Fruit fly (Drosophila melanogaster): ENCODE results near the gene CG12502.
A peak's percentile ranks its signal among the peaks of the same experiment; 100 is the strongest.

The CG12502 gene

dm6 chr3L:841260-841659 is 23.9 kb upstream of the CG12502 start, which contains the start of the genes JMJD5 and Gr61a (continued):
- TF ChIP-seq fu2 (GFP tag; optimal IDR thresholded peaks at IDR 0.05): no peak
- no peak for TF ChIP-seq Sry-β (GFP tag; optimal IDR thresholded peaks at IDR 0.05)

dm6 chr3L:843626-844025 is 21.6 kb upstream of the CG12502 start, which contains the start of gene Cep290:
Gene Cep290 (plus strand): TSS chr3L:843926.
- TF ChIP-seq sens (GFP tag): peak; percentile 25
- no peak for TF ChIP-seq CG1647 (GFP tag; optimal IDR thresholded peaks at IDR 0.05)

dm6 chr3L:851061-851460 is 14.1 kb upstream of the CG12502 start, which contains the start of gene Dci:
Gene Dci (plus strand): TSS chr3L:851346.
- TF ChIP-seq CG13424 (tag; optimal IDR thresholded peaks at IDR 0.05): peak; percentile 68
- TF ChIP-seq Optix (GFP tag; IDR thresholded peaks at IDR 0.05): peak; percentile 82
- no peak for TF ChIP-seq Fer3 (tag; optimal IDR thresholded peaks at IDR 0.05)
- TF ChIP-seq B-H1 (GFP tag; IDR thresholded peaks at IDR 0.05): peak; percentile 49; the same call in 2 of the 3 replicates
- TF ChIP-seq D (optimal IDR thresholded peaks at IDR 0.05): no peak
- TF ChIP-seq D (GFP tag; optimal IDR thresholded peaks at IDR 0.05): peak; percentile 60
- TF ChIP-seq knrl (GFP tag; IDR thresholded peaks at IDR 0.05; ENCODE audit: partially characterized antibody): peak; percentile 91
- TF ChIP-seq CG10431 (GFP tag; optimal IDR thresholded peaks at IDR 0.05): no peak
- TF ChIP-seq tll (GFP tag; optimal IDR thresholded peaks at IDR 0.05): no peak
- no peak for TF ChIP-seq NK7.1 (GFP tag; optimal IDR thresholded peaks at IDR 0.05)
- no peak for TF ChIP-seq CG15011 (GFP tag; optimal IDR thresholded peaks at IDR 0.05)
- TF ChIP-seq Hsf (GFP tag; optimal IDR thresholded peaks at IDR 0.05): peak; percentile 84
- peak; percentile 50 for TF ChIP-seq trh (GFP tag; optimal IDR thresholded peaks at IDR 0.05)
- no peak for TF ChIP-seq Hr39 (optimal IDR thresholded peaks at IDR 0.05)
- no peak for TF ChIP-seq abd-A (tag; optimal IDR thresholded peaks at IDR 0.05)
- peak; percentile 76 for TF ChIP-seq Hr3 (GFP tag; optimal IDR thresholded peaks at IDR 0.05)
- TF ChIP-seq CkIIα-i1 (GFP tag; IDR thresholded peaks at IDR 0.05): no peak
- TF ChIP-seq gce (GFP tag; IDR thresholded peaks at IDR 0.05): peak; percentile 42; the same call in 1 of the 3 replicates
- TF ChIP-seq E2f2 (GFP tag; IDR thresholded peaks at IDR 0.05): peak; percentile 96
- TF ChIP-seq grau (tag; optimal IDR thresholded peaks at IDR 0.05): peak; percentile 71
- TF ChIP-seq CG31441 (GFP tag; IDR thresholded peaks at IDR 0.05): peak; percentile 74
- TF ChIP-seq CG9215 (GFP tag; IDR thresholded peaks at IDR 0.05): peak; percentile 68
- TF ChIP-seq CG7556 (GFP tag; optimal IDR thresholded peaks at IDR 0.05): peak; percentile 38
- TF ChIP-seq sisA (GFP tag; IDR thresholded peaks at IDR 0.05): peak; percentile 91
- peak; percentile 41 for TF ChIP-seq CG11398 (GFP tag; optimal IDR thresholded peaks at IDR 0.05)
- TF ChIP-seq CG5953 (GFP tag; IDR thresholded peaks at IDR 0.05): peak; percentile 57
- TF ChIP-seq Med (GFP tag): peak; percentile 97
- peak; percentile 83 to 84 for TF ChIP-seq dpn (GFP tag; optimal IDR thresholded peaks at IDR 0.05)
- peak; percentile 63 for TF ChIP-seq tup (GFP tag; optimal IDR thresholded peaks at IDR 0.05)
- no peak for TF ChIP-seq cad (GFP tag; optimal IDR thresholded peaks at IDR 0.05)
- TF ChIP-seq crol (GFP tag; IDR thresholded peaks at IDR 0.05): no peak
- TF ChIP-seq nau (GFP tag; optimal IDR thresholded peaks at IDR 0.05): no peak
- peak; percentile 57 for TF ChIP-seq slou (GFP tag; optimal IDR thresholded peaks at IDR 0.05)
- no peak for TF ChIP-seq Lpt (GFP tag; optimal IDR thresholded peaks at IDR 0.05)
- TF ChIP-seq slbo (GFP tag; IDR thresholded peaks at IDR 0.05): peak; percentile 93
- TF ChIP-seq Sox102F (GFP tag; optimal IDR thresholded peaks at IDR 0.05): peak; percentile 75
- no peak for TF ChIP-seq CG8290 (GFP tag; optimal IDR thresholded peaks at IDR 0.05)
- TF ChIP-seq CG8290 (tag; optimal IDR thresholded peaks at IDR 0.05): no peak
- peak; percentile 52 for TF ChIP-seq maf-S (GFP tag; optimal IDR thresholded peaks at IDR 0.05)
- no peak for TF ChIP-seq Jarid2 (GFP tag; optimal IDR thresholded peaks at IDR 0.05)
- no peak for TF ChIP-seq gfzf (GFP tag; optimal IDR thresholded peaks at IDR 0.05)
- TF ChIP-seq Lhr (GFP tag; optimal IDR thresholded peaks at IDR 0.05): peak; percentile 27
- peak; percentile 32; the same call in 1 of the 2 replicates for TF ChIP-seq wdn (GFP tag; IDR thresholded peaks at IDR 0.05)
- TF ChIP-seq CG8765 (GFP tag; IDR thresholded peaks at IDR 0.05): peak; percentile 50; the same call in 1 of the 2 replicates
- TF ChIP-seq CG17328 (GFP tag; IDR thresholded peaks at IDR 0.05): peak; percentile 72
